Worm (Caenorhabditis elegans): Measurements from ENCODE around the gene F38A6.4.

ce11 chrV:20739387-20739786, 35.8 kb downstream of the F38A6.4 start:
- TF ChIP-seq nhr-28 (tag; optimal IDR thresholded peaks at IDR 0.05) (no peak), ceh-82 (tag; optimal IDR thresholded peaks at IDR 0.05) (no peak), snpc-4 (tag; optimal IDR thresholded peaks at IDR 0.05) (no peak), skn-1 (tag; optimal IDR thresholded peaks at IDR 0.05) (no peak)
